Fruit fly (Drosophila melanogaster): ENCODE results near the gene Ccp84Ae.

The Ccp84Ae gene

DNA sequence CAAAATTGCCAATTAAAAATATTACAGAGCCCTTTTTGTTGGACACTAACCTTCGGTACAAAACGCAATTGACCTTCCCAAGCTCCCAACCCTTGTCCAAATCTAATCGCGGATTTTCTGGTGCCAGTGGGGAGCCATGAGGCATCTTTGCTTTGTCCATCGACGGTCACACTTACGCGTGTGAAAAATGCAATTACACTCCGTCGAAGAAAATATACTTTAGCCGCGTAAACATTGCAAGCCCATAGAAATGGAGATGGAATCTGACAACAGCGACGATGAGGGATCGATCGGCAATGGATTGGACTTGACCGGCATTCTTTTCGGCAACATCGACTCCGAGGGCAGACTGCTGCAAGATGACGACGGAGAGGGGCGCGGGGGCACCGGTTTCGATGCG, 44.8 kb downstream of the Ccp84Ae start, which contains the start of gene Taf1 (continued):
- no peak for TF ChIP-seq CG6854 (GFP tag; optimal IDR thresholded peaks at IDR 0.05)
- no peak for TF ChIP-seq CG6791 (GFP tag; IDR thresholded peaks at IDR 0.05; ENCODE audit: partially characterized antibody)
- no peak for TF ChIP-seq CG8281 (tag; optimal IDR thresholded peaks at IDR 0.05)
- TF ChIP-seq CG6254 (GFP tag; optimal IDR thresholded peaks at IDR 0.05): no peak
- no peak for TF ChIP-seq az2 (GFP tag; optimal IDR thresholded peaks at IDR 0.05)
- TF ChIP-seq H15 (GFP tag; IDR thresholded peaks at IDR 0.05): no peak
- TF ChIP-seq Ravus (GFP tag; IDR thresholded peaks at IDR 0.05): no peak
- TF ChIP-seq CG34376 (GFP tag; optimal IDR thresholded peaks at IDR 0.05): no peak
- peak; percentile 25 for TF ChIP-seq dm (GFP tag; optimal IDR thresholded peaks at IDR 0.05)
- TF ChIP-seq Hr51 (GFP tag; optimal IDR thresholded peaks at IDR 0.05): no peak
- TF ChIP-seq CG18764 (GFP tag; optimal IDR thresholded peaks at IDR 0.05): no peak
- TF ChIP-seq Lim3 (GFP tag; IDR thresholded peaks at IDR 0.05): no peak
- no peak for TF ChIP-seq klu (GFP tag; IDR thresholded peaks at IDR 0.05)
- no peak for TF ChIP-seq Rx (GFP tag; IDR thresholded peaks at IDR 0.05)
- TF ChIP-seq CG1529 (GFP tag; optimal IDR thresholded peaks at IDR 0.05): no peak
- TF ChIP-seq hkb (optimal IDR thresholded peaks at IDR 0.05): no peak
- TF ChIP-seq hkb (GFP tag; IDR thresholded peaks at IDR 0.05): 0 out of 2 replicates have a peak, but pooled peaks have one; percentile 9
- TF ChIP-seq PHDP (tag; optimal IDR thresholded peaks at IDR 0.05): no peak
- no peak for TF ChIP-seq otp (GFP tag; IDR thresholded peaks at IDR 0.05)
- TF ChIP-seq Optix (GFP tag; IDR thresholded peaks at IDR 0.05): no peak
- TF ChIP-seq eyg (GFP tag; optimal IDR thresholded peaks at IDR 0.05): no peak
- no peak for TF ChIP-seq ap (GFP tag; IDR thresholded peaks at IDR 0.05)
- TF ChIP-seq sd (tag; optimal IDR thresholded peaks at IDR 0.05): no peak
- no peak for TF ChIP-seq Poxn (GFP tag; IDR thresholded peaks at IDR 0.05)
- TF ChIP-seq Ets65A (GFP tag): no peak
- TF ChIP-seq CG14667 (GFP tag; IDR thresholded peaks at IDR 0.05): no peak
- no peak for TF ChIP-seq esg (GFP tag; conservative IDR thresholded peaks at IDR 0.05)
- TF ChIP-seq ash1 (GFP tag; optimal IDR thresholded peaks at IDR 0.05): no peak
- no peak for TF ChIP-seq zf30C (GFP tag; optimal IDR thresholded peaks at IDR 0.05)
- no peak for TF ChIP-seq tna (GFP tag; IDR thresholded peaks at IDR 0.05; ENCODE audit: partially characterized antibody)
- TF ChIP-seq Antp (GFP tag; optimal IDR thresholded peaks at IDR 0.05): no peak
- TF ChIP-seq CG10366 (GFP tag; IDR thresholded peaks at IDR 0.05): no peak
- TF ChIP-seq CG8290 (GFP tag; optimal IDR thresholded peaks at IDR 0.05): no peak
- TF ChIP-seq CG8290 (tag; optimal IDR thresholded peaks at IDR 0.05): no peak
- TF ChIP-seq ci (GFP tag; IDR thresholded peaks at IDR 0.05): 0 out of 3 replicates have a peak, but pooled peaks have one; percentile 38
- TF ChIP-seq CG10147 (GFP tag; optimal IDR thresholded peaks at IDR 0.05): no peak
- no peak for TF ChIP-seq Hand (GFP tag; optimal IDR thresholded peaks at IDR 0.05)
- TF ChIP-seq pros (GFP tag; optimal IDR thresholded peaks at IDR 0.05): no peak
- peak; percentile 66 for TF ChIP-seq CG33213 (GFP tag; optimal IDR thresholded peaks at IDR 0.05)
- TF ChIP-seq Mrtf (GFP tag; IDR thresholded peaks at IDR 0.05): no peak
- no peak for TF ChIP-seq Sry-β (GFP tag; optimal IDR thresholded peaks at IDR 0.05)
- TF ChIP-seq Dfd (GFP tag; optimal IDR thresholded peaks at IDR 0.05): no peak
- no peak for TF ChIP-seq CG6765 (GFP tag; optimal IDR thresholded peaks at IDR 0.05)
- TF ChIP-seq salm (tag; optimal IDR thresholded peaks at IDR 0.05): no peak
- TF ChIP-seq CG10209 (GFP tag; optimal IDR thresholded peaks at IDR 0.05): no peak
- no peak for TF ChIP-seq Jarid2 (GFP tag; optimal IDR thresholded peaks at IDR 0.05)
- no peak for TF ChIP-seq CG2678 (tag; optimal IDR thresholded peaks at IDR 0.05)
- peak; percentile 37; the same call in 1 of the 2 replicates for TF ChIP-seq Scr (GFP tag; IDR thresholded peaks at IDR 0.05; ENCODE audit: partially characterized antibody)
- TF ChIP-seq CG9727 (GFP tag; optimal IDR thresholded peaks at IDR 0.05): no peak
- TF ChIP-seq CG2889 (GFP tag; IDR thresholded peaks at IDR 0.05): no peak
- no peak for TF ChIP-seq CG7372 (GFP tag; IDR thresholded peaks at IDR 0.05)
- no peak for TF ChIP-seq HHEX (GFP tag; optimal IDR thresholded peaks at IDR 0.05)
- no peak for TF ChIP-seq shn (GFP tag; optimal IDR thresholded peaks at IDR 0.05)
